Fruit fly (Drosophila melanogaster): ENCODE data around the gene mab-21.

mab-21 gene

dm6 chrX:5980883-5981282, 32.1 kb downstream of the mab-21 start (continued):
- TF ChIP-seq gro (GFP tag; optimal IDR thresholded peaks at IDR 0.05) (peak; percentile 64), lab (GFP tag; optimal IDR thresholded peaks at IDR 0.05) (peak; percentile 87), CG6654 (GFP tag; optimal IDR thresholded peaks at IDR 0.05) (peak; percentile 7), CG4707 (GFP tag; optimal IDR thresholded peaks at IDR 0.05) (peak; percentile 13), tgo (GFP tag; IDR thresholded peaks at IDR 0.05) (peak; percentile 81), croc (GFP tag; conservative IDR thresholded peaks at IDR 0.05) (0 out of 3 replicates have a peak, but pooled peaks have one; percentile 41), Hand (GFP tag; optimal IDR thresholded peaks at IDR 0.05) (peak; percentile 77), slp2 (GFP tag; optimal IDR thresholded peaks at IDR 0.05) (peak; percentile 9), CG32767 (GFP tag; IDR thresholded peaks at IDR 0.05) (peak; percentile 83), trh (GFP tag; optimal IDR thresholded peaks at IDR 0.05) (no peak), danr (GFP tag; IDR thresholded peaks at IDR 0.05) (peak; percentile 62), Bgb (GFP tag; IDR thresholded peaks at IDR 0.05; ENCODE audit: partially characterized antibody) (no peak), Atf-2 (GFP tag; optimal IDR thresholded peaks at IDR 0.05) (peak; percentile 14), vvl (GFP tag; IDR thresholded peaks at IDR 0.05) (peak; percentile 89), CG4617 (GFP tag; optimal IDR thresholded peaks at IDR 0.05; ENCODE audit: borderline replicate concordance) (peak; percentile 23), HLH54F (GFP tag; optimal IDR thresholded peaks at IDR 0.05) (peak; percentile 61), CG34224 (GFP tag; IDR thresholded peaks at IDR 0.05; ENCODE audit: partially characterized antibody) (no peak), klu (GFP tag; IDR thresholded peaks at IDR 0.05) (peak; percentile 65; the same call in 1 of the 2 replicates), YL-1 (GFP tag; optimal IDR thresholded peaks at IDR 0.05) (no peak), CG17361 (GFP tag; IDR thresholded peaks at IDR 0.05) (peak; percentile 65), ab (GFP tag; optimal IDR thresholded peaks at IDR 0.05) (no peak), gsb-n (tag; optimal IDR thresholded peaks at IDR 0.05) (peak; percentile 53), CG9932 (GFP tag; IDR thresholded peaks at IDR 0.05) (peak; percentile 86), dm (GFP tag; optimal IDR thresholded peaks at IDR 0.05) (peak; percentile 34), Camta (GFP tag; optimal IDR thresholded peaks at IDR 0.05) (peak; percentile 28), oc (tag; optimal IDR thresholded peaks at IDR 0.05) (peak; percentile 62), Lpt (GFP tag; optimal IDR thresholded peaks at IDR 0.05) (no peak), GATAe (GFP tag; conservative IDR thresholded peaks at IDR 0.05) (no peak), CG8944 (GFP tag; optimal IDR thresholded peaks at IDR 0.05) (peak; percentile 41)

DNA sequence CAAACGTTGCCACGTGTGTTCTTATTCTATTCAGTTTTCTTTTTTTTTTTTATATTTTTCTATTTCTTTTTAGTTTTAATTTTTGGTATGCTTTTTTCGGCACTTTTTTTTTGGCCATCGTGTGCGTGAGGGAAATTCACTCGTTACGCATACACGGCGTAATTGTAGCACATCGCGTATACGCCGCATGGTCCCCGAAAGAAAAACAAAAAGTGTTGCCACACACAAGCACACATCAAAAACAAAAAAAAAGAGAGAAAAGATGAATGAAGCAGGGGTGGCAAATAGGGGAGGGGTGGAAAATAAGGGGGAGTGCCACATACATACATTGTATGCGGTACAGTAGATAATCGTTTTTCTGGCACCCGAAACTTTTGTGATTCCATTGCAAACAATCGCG, 35.2 kb downstream of the mab-21 start:
- no peak for TF ChIP-seq unpg (GFP tag; optimal IDR thresholded peaks at IDR 0.05)
- TF ChIP-seq crol (GFP tag; IDR thresholded peaks at IDR 0.05): peak; percentile 47; the same call in 1 of the 2 replicates
- TF ChIP-seq CG7372 (GFP tag; IDR thresholded peaks at IDR 0.05): peak; percentile 57; the same call in 1 of the 2 replicates
- TF ChIP-seq ind (GFP tag; optimal IDR thresholded peaks at IDR 0.05): no peak
- TF ChIP-seq CG5245 (GFP tag; optimal IDR thresholded peaks at IDR 0.05): no peak
- TF ChIP-seq Pdp1 (GFP tag; optimal IDR thresholded peaks at IDR 0.05): peak in 1 of 2 experiments; percentile 35
- no peak for TF ChIP-seq CG2199 (GFP tag; IDR thresholded peaks at IDR 0.05)
- peak; percentile 21 for TF ChIP-seq grau (tag; optimal IDR thresholded peaks at IDR 0.05)
- no peak for TF ChIP-seq CG9817 (tag; optimal IDR thresholded peaks at IDR 0.05)
- no peak for TF ChIP-seq Xrp1 (GFP tag; IDR thresholded peaks at IDR 0.05)
- TF ChIP-seq sens (GFP tag): peak; percentile 62
- TF ChIP-seq CG15479 (GFP tag; optimal IDR thresholded peaks at IDR 0.05): no peak
- TF ChIP-seq mirr (GFP tag; optimal IDR thresholded peaks at IDR 0.05): no peak
- peak; percentile 30; the same call in 1 of the 2 replicates for TF ChIP-seq CG32772 (GFP tag; IDR thresholded peaks at IDR 0.05)
- no peak for TF ChIP-seq Dfd (GFP tag; optimal IDR thresholded peaks at IDR 0.05)
- TF ChIP-seq tup (GFP tag; optimal IDR thresholded peaks at IDR 0.05): no peak
- peak; percentile 63 for TF ChIP-seq Drgx (GFP tag; IDR thresholded peaks at IDR 0.05)
